Worm (Caenorhabditis elegans) whole organism, L3 larva: ENCODE measurements around the gene dhs-12.

ENCODE experiments used
- ZK546.5 ChIP-seq: sonication (generic microtip); optimal IDR thresholded peaks from 2 replicates; lab custom pipeline; 2017; ENCODE audit warnings: missing biosample characterization, missing genetic modification characterization
- aly-2 ChIP-seq: fragments of 150-350 bp; optimal IDR thresholded peaks from 2 replicates; lab custom pipeline; 2014; ENCODE audit warnings: missing biosample characterization, missing genetic modification characterization
- ama-1 ChIP-seq: fragments of 150-350 bp; optimal IDR thresholded peaks from 2 replicates; lab custom pipeline; 2018
- ceh-82 ChIP-seq: fragments of 150-350 bp; optimal IDR thresholded peaks from 2 replicates; lab custom pipeline; 2014; ENCODE audit warnings: missing biosample characterization, missing genetic modification characterization
- egl-27 ChIP-seq: sonication (generic microtip); optimal IDR thresholded peaks from 4 replicates; lab custom pipeline; 2017; ENCODE audit warnings: missing biosample characterization, missing genetic modification reagents, missing genetic modification characterization
- elt-3 ChIP-seq, 3 experiments: fragments of 150-350 bp in 1 of 3; sonication (generic microtip) in 2 of 3; optimal IDR thresholded peaks; 2 replicates in 2 of 3; 4 replicates in 1 of 3; lab custom pipeline; 2014 to 2017; ENCODE audit warnings: missing biosample characterization in 3 of 3, missing genetic modification characterization in 3 of 3
- fkh-10 ChIP-seq: sonication (generic microtip); optimal IDR thresholded peaks from 2 replicates; lab custom pipeline; 2017; ENCODE audit warnings: missing biosample characterization, missing genetic modification reagents, missing genetic modification characterization
- fos-1 ChIP-seq: fragments of 150-350 bp; optimal IDR thresholded peaks from 2 replicates; lab custom pipeline; 2014; ENCODE audit warnings: missing biosample characterization, missing genetic modification characterization
- jun-1 ChIP-seq: fragments of 150-350 bp; optimal IDR thresholded peaks from 2 replicates; lab custom pipeline; 2014; ENCODE audit warnings: missing biosample characterization, missing genetic modification reagents, missing genetic modification characterization
- nhr-237 ChIP-seq: fragments of 150-350 bp; optimal IDR thresholded peaks from 2 replicates; lab custom pipeline; 2014; ENCODE audit warnings: missing biosample characterization, missing genetic modification characterization
- nhr-67 ChIP-seq: fragments of 150-350 bp; optimal IDR thresholded peaks from 2 replicates; lab custom pipeline; 2014; ENCODE audit warnings: missing biosample characterization, missing genetic modification characterization
- nhr-77 ChIP-seq: fragments of 150-350 bp; optimal IDR thresholded peaks from 2 replicates; lab custom pipeline; 2014; ENCODE audit warnings: missing biosample characterization, missing genetic modification characterization
- zag-1 ChIP-seq: fragments of 150-350 bp; optimal IDR thresholded peaks from 2 replicates; lab custom pipeline; 2014; ENCODE audit warnings: missing biosample characterization, missing genetic modification characterization
- ztf-4 ChIP-seq: fragments of 150-350 bp; optimal IDR thresholded peaks from 2 replicates; lab custom pipeline; 2014; ENCODE audit warnings: missing biosample characterization, missing genetic modification characterization

DNA sequence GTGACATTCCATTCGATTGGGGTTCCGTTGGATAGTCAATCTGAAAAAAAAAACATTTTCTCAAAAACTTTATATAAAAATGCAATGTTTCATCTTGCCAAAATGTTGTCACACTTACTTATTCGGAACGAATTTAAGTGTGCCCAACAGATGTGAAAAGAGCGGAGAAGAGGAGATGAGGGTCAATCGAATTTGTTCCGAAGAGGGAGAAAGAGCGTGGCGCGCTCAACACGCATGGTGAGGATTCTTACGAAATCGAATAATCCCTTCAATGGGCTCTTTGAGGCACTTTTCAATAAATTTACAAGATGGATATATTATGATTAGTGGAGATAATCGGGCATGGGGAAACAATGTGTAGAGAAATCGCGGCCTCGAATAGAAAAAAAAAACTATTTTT, 28.6 kb downstream of the dhs-12 start:
- no peak for TF ChIP-seq egl-27
- no peak for TF ChIP-seq fos-1 (tag; lab: Kevin White, UChicago)
- TF ChIP-seq ama-1, result no peak
- TF ChIP-seq ceh-82 (tag; lab: Kevin White, UChicago), result no peak
- no peak for TF ChIP-seq nhr-77 (tag; lab: Kevin White, UChicago)
- TF ChIP-seq fkh-10 (GFP tag; lab: Kevin White, UChicago), result peak; percentile 93
- TF ChIP-seq zag-1 (tag; lab: Kevin White, UChicago), result no peak
- TF ChIP-seq elt-3 (tag; optimal IDR thresholded peaks at IDR 0.05; lab: Kevin White, UChicago), result no peak
- TF ChIP-seq ztf-4 (tag; lab: Kevin White, UChicago), result no peak
- TF ChIP-seq nhr-237, result no peak
- no peak for TF ChIP-seq ZK546.5 (tag; lab: Kevin White, UChicago)
- no peak for TF ChIP-seq aly-2 (tag; lab: Kevin White, UChicago)
- TF ChIP-seq nhr-67 (tag; lab: Kevin White, UChicago), result no peak
- TF ChIP-seq jun-1 (tag; lab: Kevin White, UChicago), result no peak
